Fruit fly (Drosophila melanogaster): ENCODE results near the gene knrl.

- TF ChIP-seq fkh (GFP tag; optimal IDR thresholded peaks at IDR 0.05) (no peak), Hr39 (GFP tag; optimal IDR thresholded peaks at IDR 0.05) (no peak), Gug (GFP tag; IDR thresholded peaks at IDR 0.05) (no peak), CG11902 (GFP tag; optimal IDR thresholded peaks at IDR 0.05) (no peak), Hr4 (GFP tag; optimal IDR thresholded peaks at IDR 0.05) (no peak), Lpt (GFP tag; optimal IDR thresholded peaks at IDR 0.05) (no peak), CG6808 (GFP tag; optimal IDR thresholded peaks at IDR 0.05) (no peak), Met (GFP tag; optimal IDR thresholded peaks at IDR 0.05) (no peak), CG6163 (GFP tag; IDR thresholded peaks at IDR 0.05) (no peak), ss (GFP tag; optimal IDR thresholded peaks at IDR 0.05) (no peak), Ets96B (tag; optimal IDR thresholded peaks at IDR 0.05) (no peak)
These were observed 44.0 kb downstream of the knrl start for dm6 chr3L:20576504-20576903.
